Fruit fly (Drosophila melanogaster) whole organism, prepupa: ENCODE data around the gene CG31111.

ENCODE experiments used
- Blimp-1 ChIP-seq: fragments of 200-800 bp; sonication (Bioruptor generic); optimal IDR thresholded peaks from 3 replicates; lab custom pipeline; 2017; ENCODE audit warnings: missing biosample characterization, missing genetic modification characterization, mild to moderate bottlenecking, moderate library complexity, missing genetic modification reagents
- CG10631 ChIP-seq: fragments of 200-800 bp; sonication (Bioruptor generic); optimal IDR thresholded peaks from 2 replicates; lab custom pipeline; 2016; ENCODE audit warnings: missing biosample characterization, missing genetic modification characterization
- CG10669 ChIP-seq: fragments of 200-800 bp; sonication (Bioruptor generic); optimal IDR thresholded peaks from 3 replicates; lab custom pipeline; 2018; ENCODE audit warnings: missing biosample characterization, mild to moderate bottlenecking, missing genetic modification characterization, moderate library complexity
- CG11294 ChIP-seq: fragments of 200-800 bp; sonication (Bioruptor generic); IDR thresholded peaks from 2 replicates; pipeline ENCODE4 v1.3.6; 2022; ENCODE audit warnings: missing biosample characterization, missing genetic modification characterization
- CG11762 ChIP-seq: fragments of 200-800 bp; sonication (Bioruptor generic); optimal IDR thresholded peaks from 3 replicates; lab custom pipeline; 2016; ENCODE audit warnings: missing biosample characterization, missing genetic modification characterization; ENCODE audit not compliant: insufficient read depth
- CG11902 ChIP-seq: fragments of 200-800 bp; sonication (Bioruptor generic); optimal IDR thresholded peaks from 3 replicates; lab custom pipeline; 2016; ENCODE audit warnings: missing biosample characterization, missing genetic modification characterization
- CG15336 ChIP-seq: fragments of 200-800 bp; sonication (Bioruptor generic); IDR thresholded peaks from 2 replicates; pipeline ENCODE4 v1.3.6; 2022; ENCODE audit warnings: missing biosample characterization, missing genetic modification characterization
- CG1621 ChIP-seq: fragments of 200-800 bp; sonication (Bioruptor generic); optimal IDR thresholded peaks from 3 replicates; lab custom pipeline; 2018; ENCODE audit warnings: missing biosample characterization, mild to moderate bottlenecking, missing genetic modification characterization
- CG16779 ChIP-seq: fragments of 200-800 bp; sonication (Bioruptor generic); optimal IDR thresholded peaks from 3 replicates; lab custom pipeline; 2017; ENCODE audit warnings: missing biosample characterization, mild to moderate bottlenecking, missing genetic modification characterization
- CG3032 ChIP-seq: fragments of 200-800 bp; optimal IDR thresholded peaks from 2 replicates; lab custom pipeline; 2019; ENCODE audit warnings: missing biosample characterization, mild to moderate bottlenecking, missing genetic modification characterization, moderate library complexity
- CG31627 ChIP-seq: fragments of 200-800 bp; sonication (Bioruptor generic); optimal IDR thresholded peaks from 3 replicates; lab custom pipeline; 2016; ENCODE audit warnings: missing biosample characterization, missing genetic modification characterization
- CG34406 ChIP-seq: fragments of 200-800 bp; sonication (Bioruptor generic); optimal IDR thresholded peaks from 3 replicates; lab custom pipeline; 2016; ENCODE audit warnings: missing biosample characterization, missing genetic modification characterization
- CG3919 ChIP-seq: fragments of 200-800 bp; sonication (Bioruptor generic); optimal IDR thresholded peaks from 3 replicates; lab custom pipeline; 2016; ENCODE audit warnings: missing biosample characterization, missing genetic modification characterization
- CG4318 ChIP-seq: fragments of 200-800 bp; sonication (Bioruptor generic); optimal IDR thresholded peaks from 3 replicates; lab custom pipeline; 2017; ENCODE audit warnings: missing biosample characterization, mild to moderate bottlenecking, missing genetic modification characterization
- CG6163 ChIP-seq: fragments of 200-800 bp; sonication (Bioruptor generic); IDR thresholded peaks from 3 replicates; pipeline ENCODE4 v1.3.6; 2022; ENCODE audit warnings: missing biosample characterization, missing genetic modification characterization
- CG6854 ChIP-seq: fragments of 200-800 bp; sonication (Bioruptor generic); optimal IDR thresholded peaks from 2 replicates; lab custom pipeline; 2017; ENCODE audit warnings: missing biosample characterization, mild to moderate bottlenecking, missing genetic modification characterization
- CG7368 ChIP-seq: fragments of 200-800 bp; sonication (Bioruptor generic); optimal IDR thresholded peaks from 3 replicates; lab custom pipeline; 2016; ENCODE audit warnings: missing biosample characterization, missing genetic modification characterization
- CG8119 ChIP-seq: fragments of 200-800 bp; sonication (Bioruptor generic); IDR thresholded peaks from 3 replicates; pipeline ENCODE4 v1.3.6; 2022; ENCODE audit warnings: missing biosample characterization, missing genetic modification characterization
- CG8319 ChIP-seq: fragments of 200-800 bp; sonication (Bioruptor generic); optimal IDR thresholded peaks from 3 replicates; lab custom pipeline; 2016; ENCODE audit warnings: missing biosample characterization, missing genetic modification characterization
- CG8632 ChIP-seq: fragments of 200-800 bp; sonication (Bioruptor generic); optimal IDR thresholded peaks from 3 replicates; lab custom pipeline; 2016; ENCODE audit warnings: missing biosample characterization, missing genetic modification characterization
- CG9139 ChIP-seq: fragments of 200-800 bp; sonication (Bioruptor generic); optimal IDR thresholded peaks from 3 replicates; lab custom pipeline; 2017; ENCODE audit warnings: missing biosample characterization, mild to moderate bottlenecking, missing genetic modification characterization
- Eip75B ChIP-seq: fragments of 200-800 bp; sonication (Bioruptor generic); optimal IDR thresholded peaks from 3 replicates; lab custom pipeline; 2016; ENCODE audit warnings: missing biosample characterization, missing genetic modification characterization
- Eip78C ChIP-seq: fragments of 200-800 bp; sonication (Bioruptor generic); peaks from one replicate; lab custom pipeline; 2016; ENCODE audit warnings: missing biosample characterization, missing genetic modification characterization
- Eip93F ChIP-seq: fragments of 200-800 bp; sonication (Bioruptor generic); optimal IDR thresholded peaks from 2 replicates; lab custom pipeline; 2016; ENCODE audit warnings: missing biosample characterization, mild to moderate bottlenecking, missing genetic modification characterization
- Ets96B ChIP-seq: fragments of 200-800 bp; optimal IDR thresholded peaks from 2 replicates; lab custom pipeline; 2019; ENCODE audit warnings: missing biosample characterization, mild to moderate bottlenecking, missing genetic modification characterization, moderate library complexity
- Gug ChIP-seq: fragments of 200-800 bp; sonication (Bioruptor generic); IDR thresholded peaks from 2 replicates; pipeline ENCODE4 v1.3.6; 2022; ENCODE audit warnings: missing biosample characterization, missing genetic modification characterization
- Hr38 ChIP-seq: sonication (Bioruptor generic); optimal IDR thresholded peaks from 2 replicates; lab custom pipeline; 2016; ENCODE audit warnings: missing biosample characterization, missing genetic modification characterization
- Hr39 ChIP-seq: fragments of 200-800 bp; sonication (Bioruptor generic); optimal IDR thresholded peaks from 2 replicates; lab custom pipeline; 2016; ENCODE audit warnings: missing biosample characterization, missing genetic modification characterization
- Hr4 ChIP-seq: fragments of 200-800 bp; sonication (Bioruptor generic); optimal IDR thresholded peaks from 3 replicates; lab custom pipeline; 2016; ENCODE audit warnings: missing biosample characterization, missing genetic modification characterization
- Lpt ChIP-seq: fragments of 200-800 bp; sonication (Bioruptor generic); optimal IDR thresholded peaks from 3 replicates; lab custom pipeline; 2016; ENCODE audit warnings: missing biosample characterization, missing genetic modification characterization
- Met ChIP-seq: fragments of 200-800 bp; sonication (Bioruptor generic); optimal IDR thresholded peaks from 3 replicates; lab custom pipeline; 2016; ENCODE audit warnings: missing biosample characterization, missing genetic modification characterization
- OdsH ChIP-seq: fragments of 200-800 bp; sonication (Bioruptor generic); optimal IDR thresholded peaks from 3 replicates; lab custom pipeline; 2016; ENCODE audit warnings: missing biosample characterization, missing genetic modification characterization
- Smox ChIP-seq: fragments of 200-800 bp; sonication (Bioruptor generic); optimal IDR thresholded peaks from 3 replicates; lab custom pipeline; 2016; ENCODE audit warnings: missing biosample characterization, missing genetic modification characterization
- Sox102F ChIP-seq: fragments of 200-800 bp; sonication (Bioruptor generic); optimal IDR thresholded peaks from 2 replicates; lab custom pipeline; 2016; ENCODE audit warnings: missing biosample characterization, mild to moderate bottlenecking, missing genetic modification characterization
- Sox14 ChIP-seq: fragments of 200-800 bp; sonication (Bioruptor generic); optimal IDR thresholded peaks from 3 replicates; lab custom pipeline; 2016; ENCODE audit warnings: missing biosample characterization, missing genetic modification characterization
- achi ChIP-seq: fragments of 200-800 bp; sonication (Bioruptor generic); optimal IDR thresholded peaks from 3 replicates; lab custom pipeline; 2016; ENCODE audit warnings: missing biosample characterization, missing genetic modification characterization
- acj6 ChIP-seq: fragments of 200-800 bp; sonication (Bioruptor generic); optimal IDR thresholded peaks from 3 replicates; lab custom pipeline; 2016; ENCODE audit warnings: missing biosample characterization, missing genetic modification characterization
- cyc ChIP-seq: fragments of 200-800 bp; sonication (Bioruptor generic); optimal IDR thresholded peaks from 3 replicates; lab custom pipeline; 2016; ENCODE audit warnings: missing biosample characterization, missing genetic modification characterization
- dac ChIP-seq: fragments of 200-800 bp; sonication (Bioruptor generic); optimal IDR thresholded peaks from 2 replicates; lab custom pipeline; 2017; ENCODE audit warnings: missing biosample characterization, mild to moderate bottlenecking, missing genetic modification characterization
- dsx ChIP-seq: fragments of 200-800 bp; optimal IDR thresholded peaks from 3 replicates; lab custom pipeline; 2019; ENCODE audit warnings: missing biosample characterization, mild to moderate bottlenecking, missing genetic modification characterization, moderate library complexity; ENCODE audit not compliant: poor library complexity, severe bottlenecking
- eg ChIP-seq: fragments of 200-800 bp; sonication (Bioruptor generic); IDR thresholded peaks from 3 replicates; pipeline ENCODE4 v1.3.6; 2022; ENCODE audit warnings: missing biosample characterization, missing genetic modification characterization
- esn ChIP-seq: fragments of 200-800 bp; sonication (Bioruptor generic); optimal IDR thresholded peaks from 2 replicates; lab custom pipeline; 2016; ENCODE audit warnings: missing biosample characterization, mild to moderate bottlenecking, missing genetic modification characterization, moderate library complexity
- fd85E ChIP-seq: fragments of 200-800 bp; sonication (Bioruptor generic); optimal IDR thresholded peaks from 3 replicates; lab custom pipeline; 2016; ENCODE audit warnings: missing biosample characterization, missing genetic modification characterization
- fkh ChIP-seq: fragments of 200-800 bp; sonication (Bioruptor generic); optimal IDR thresholded peaks from 3 replicates; lab custom pipeline; 2017; ENCODE audit warnings: missing biosample characterization, mild to moderate bottlenecking, missing genetic modification characterization, moderate library complexity
- lz ChIP-seq: fragments of 200-800 bp; sonication (Bioruptor generic); optimal IDR thresholded peaks from 3 replicates; lab custom pipeline; 2016; ENCODE audit warnings: missing biosample characterization, missing genetic modification characterization
- net ChIP-seq: fragments of 200-800 bp; sonication (Bioruptor generic); optimal IDR thresholded peaks from 3 replicates; lab custom pipeline; 2016; ENCODE audit warnings: missing biosample characterization, missing genetic modification characterization
- pdm3 ChIP-seq: fragments of 200-800 bp; sonication (Bioruptor generic); optimal IDR thresholded peaks from 3 replicates; lab custom pipeline; 2016; ENCODE audit warnings: missing biosample characterization, missing genetic modification characterization
- spab ChIP-seq: fragments of 200-800 bp; sonication (Bioruptor generic); optimal IDR thresholded peaks from 2 replicates; lab custom pipeline; 2017; ENCODE audit warnings: missing biosample characterization, mild to moderate bottlenecking, missing genetic modification characterization, missing genetic modification reagents
- ss ChIP-seq, 2 experiments: fragments of 200-800 bp; sonication (Bioruptor generic); optimal IDR thresholded peaks; 2 replicates in 1 of 2; 3 replicates in 1 of 2; lab custom pipeline; 2017 to 2018; ENCODE audit warnings: mild to moderate bottlenecking in 2 of 2, missing biosample characterization in 2 of 2, missing genetic modification characterization in 2 of 2, moderate library complexity in 1 of 2
- svp ChIP-seq: fragments of 200-800 bp; sonication (Bioruptor generic); peaks from one replicate; lab custom pipeline; 2016; ENCODE audit warnings: missing biosample characterization, missing genetic modification characterization
- vri ChIP-seq: fragments of 200-800 bp; sonication (Bioruptor generic); optimal IDR thresholded peaks from 3 replicates; lab custom pipeline; 2016; ENCODE audit warnings: missing biosample characterization, mild to moderate bottlenecking, missing genetic modification characterization

Gene CG31111

dm6 chr3R:25009745-25010446 is 46.1 kb downstream of the CG31111 start:
- TF ChIP-seq cyc (GFP tag; lab: Kevin White, UChicago) (peak; percentile 68), CG9139 (GFP tag; lab: Kevin White, UChicago) (peak; percentile 71), CG11762 (GFP tag; lab: Kevin White, UChicago) (peak; percentile 84), CG11902 (peak; percentile 44), Hr4 (GFP tag; lab: Kevin White, UChicago) (peak; percentile 93), Ets96B (tag; lab: Kevin White, UChicago) (peak; percentile 85), Sox102F (peak; percentile 57), CG4318 (GFP tag; lab: Kevin White, UChicago) (peak; percentile 89), CG8319 (GFP tag; lab: Kevin White, UChicago) (peak; percentile 33), achi (GFP tag; lab: Kevin White, UChicago) (peak; percentile 90), dac (GFP tag; lab: Kevin White, UChicago) (peak; percentile 90), Sox14 (GFP tag; lab: Kevin White, UChicago) (peak; percentile 88), svp (peak; percentile 83), CG6163 (GFP tag; lab: Robert Waterston, UW) (peak; percentile 95), Smox (GFP tag; lab: Kevin White, UChicago) (peak; percentile 49), Eip78C (GFP tag; lab: Kevin White, UChicago) (peak; percentile 95), Blimp-1 (GFP tag; lab: Kevin White, UChicago) (peak; percentile 34), fd85E (no peak), Gug (GFP tag; lab: Robert Waterston, UW) (peak; percentile 89), CG8119 (GFP tag; lab: Robert Waterston, UW) (peak; percentile 95), spab (GFP tag; lab: Kevin White, UChicago) (peak; percentile 85), Met (GFP tag; lab: Kevin White, UChicago) (peak; percentile 69), CG10669 (peak; percentile 84), CG16779 (tag; lab: Kevin White, UChicago) (peak; percentile 79), CG3032 (tag; lab: Kevin White, UChicago) (peak; percentile 87), Hr39 (GFP tag; lab: Kevin White, UChicago) (peak; percentile 69), fkh (GFP tag; lab: Kevin White, UChicago) (no peak), vri (GFP tag; lab: Kevin White, UChicago) (no peak), CG31627 (peak; percentile 57), Eip93F (no peak), CG11294 (GFP tag; lab: Robert Waterston, UW) (peak; percentile 82), dsx (GFP tag; lab: Kevin White, UChicago) (peak; percentile 78), esn (GFP tag; lab: Kevin White, UChicago) (no peak), CG15336 (peak; percentile 95), lz (peak; percentile 74), acj6 (peak; percentile 83), Lpt (GFP tag; lab: Kevin White, UChicago) (peak; percentile 89), CG7368 (GFP tag; lab: Kevin White, UChicago) (peak; percentile 74), CG8632 (peak; percentile 55), CG6854 (peak; percentile 13), ss (GFP tag; optimal IDR thresholded peaks at IDR 0.05; lab: Kevin White, UChicago) (peak; percentile 84 to 86), net (peak; percentile 85), CG10631 (peak; percentile 85), CG1621 (tag; lab: Kevin White, UChicago) (peak; percentile 88), Eip75B (peak; percentile 85), CG3919 (GFP tag; lab: Kevin White, UChicago) (peak; percentile 94), OdsH (GFP tag; lab: Kevin White, UChicago) (peak; percentile 84), pdm3 (peak; percentile 82), eg (peak; percentile 94), Hr38 (GFP tag; lab: Kevin White, UChicago) (peak; percentile 20), CG34406 (GFP tag; lab: Kevin White, UChicago) (peak; percentile 67)
